Fruit fly (Drosophila melanogaster) whole organism, prepupa: ENCODE data around the gene p53.

Experiments
- CG10631 ChIP-seq: fragments of 200-800 bp; sonication (Bioruptor generic); optimal IDR thresholded peaks from 2 replicates; lab custom pipeline; 2016; ENCODE audit warnings: missing biosample characterization, missing genetic modification characterization
- CG10669 ChIP-seq: fragments of 200-800 bp; sonication (Bioruptor generic); optimal IDR thresholded peaks from 3 replicates; lab custom pipeline; 2018; ENCODE audit warnings: missing biosample characterization, mild to moderate bottlenecking, missing genetic modification characterization, moderate library complexity
- CG11762 ChIP-seq: fragments of 200-800 bp; sonication (Bioruptor generic); optimal IDR thresholded peaks from 3 replicates; lab custom pipeline; 2016; ENCODE audit warnings: missing biosample characterization, missing genetic modification characterization; ENCODE audit not compliant: insufficient read depth
- CG15336 ChIP-seq: fragments of 200-800 bp; sonication (Bioruptor generic); IDR thresholded peaks from 2 replicates; pipeline ENCODE4 v1.3.6; 2022; ENCODE audit warnings: missing biosample characterization, missing genetic modification characterization
- CG1621 ChIP-seq: fragments of 200-800 bp; sonication (Bioruptor generic); optimal IDR thresholded peaks from 3 replicates; lab custom pipeline; 2018; ENCODE audit warnings: missing biosample characterization, mild to moderate bottlenecking, missing genetic modification characterization
- CG16779 ChIP-seq: fragments of 200-800 bp; sonication (Bioruptor generic); optimal IDR thresholded peaks from 3 replicates; lab custom pipeline; 2017; ENCODE audit warnings: missing biosample characterization, mild to moderate bottlenecking, missing genetic modification characterization
- CG31627 ChIP-seq: fragments of 200-800 bp; sonication (Bioruptor generic); optimal IDR thresholded peaks from 3 replicates; lab custom pipeline; 2016; ENCODE audit warnings: missing biosample characterization, missing genetic modification characterization
- CG32006 ChIP-seq: fragments of 200-800 bp; sonication (Bioruptor generic); optimal IDR thresholded peaks from 3 replicates; lab custom pipeline; 2017; ENCODE audit warnings: missing biosample characterization, mild to moderate bottlenecking, missing genetic modification characterization
- CG34406 ChIP-seq: fragments of 200-800 bp; sonication (Bioruptor generic); optimal IDR thresholded peaks from 3 replicates; lab custom pipeline; 2016; ENCODE audit warnings: missing biosample characterization, missing genetic modification characterization
- CG3919 ChIP-seq: fragments of 200-800 bp; sonication (Bioruptor generic); optimal IDR thresholded peaks from 3 replicates; lab custom pipeline; 2016; ENCODE audit warnings: missing biosample characterization, missing genetic modification characterization
- CG4318 ChIP-seq: fragments of 200-800 bp; sonication (Bioruptor generic); optimal IDR thresholded peaks from 3 replicates; lab custom pipeline; 2017; ENCODE audit warnings: missing biosample characterization, mild to moderate bottlenecking, missing genetic modification characterization
- CG6163 ChIP-seq: fragments of 200-800 bp; sonication (Bioruptor generic); IDR thresholded peaks from 3 replicates; pipeline ENCODE4 v1.3.6; 2022; ENCODE audit warnings: missing biosample characterization, missing genetic modification characterization
- CG6276 ChIP-seq: fragments of 200-800 bp; sonication (Bioruptor generic); optimal IDR thresholded peaks from 2 replicates; lab custom pipeline; 2017; ENCODE audit warnings: missing biosample characterization, mild to moderate bottlenecking, missing genetic modification characterization
- CG6808 ChIP-seq: fragments of 200-800 bp; sonication (Bioruptor generic); optimal IDR thresholded peaks from 3 replicates; lab custom pipeline; 2017; ENCODE audit warnings: missing biosample characterization, missing genetic modification characterization, mild to moderate bottlenecking, moderate library complexity, missing genetic modification reagents
- CG6854 ChIP-seq: fragments of 200-800 bp; sonication (Bioruptor generic); optimal IDR thresholded peaks from 2 replicates; lab custom pipeline; 2017; ENCODE audit warnings: missing biosample characterization, mild to moderate bottlenecking, missing genetic modification characterization
- CG7368 ChIP-seq: fragments of 200-800 bp; sonication (Bioruptor generic); optimal IDR thresholded peaks from 3 replicates; lab custom pipeline; 2016; ENCODE audit warnings: missing biosample characterization, missing genetic modification characterization
- CG8119 ChIP-seq: fragments of 200-800 bp; sonication (Bioruptor generic); IDR thresholded peaks from 3 replicates; pipeline ENCODE4 v1.3.6; 2022; ENCODE audit warnings: missing biosample characterization, missing genetic modification characterization
- CG8319 ChIP-seq: fragments of 200-800 bp; sonication (Bioruptor generic); optimal IDR thresholded peaks from 3 replicates; lab custom pipeline; 2016; ENCODE audit warnings: missing biosample characterization, missing genetic modification characterization
- CG8632 ChIP-seq: fragments of 200-800 bp; sonication (Bioruptor generic); optimal IDR thresholded peaks from 3 replicates; lab custom pipeline; 2016; ENCODE audit warnings: missing biosample characterization, missing genetic modification characterization
- CG9139 ChIP-seq: fragments of 200-800 bp; sonication (Bioruptor generic); optimal IDR thresholded peaks from 3 replicates; lab custom pipeline; 2017; ENCODE audit warnings: missing biosample characterization, mild to moderate bottlenecking, missing genetic modification characterization
- Eip78C ChIP-seq: fragments of 200-800 bp; sonication (Bioruptor generic); peaks from one replicate; lab custom pipeline; 2016; ENCODE audit warnings: missing biosample characterization, missing genetic modification characterization
- Eip93F ChIP-seq: fragments of 200-800 bp; sonication (Bioruptor generic); optimal IDR thresholded peaks from 2 replicates; lab custom pipeline; 2016; ENCODE audit warnings: missing biosample characterization, mild to moderate bottlenecking, missing genetic modification characterization
- Ets96B ChIP-seq: fragments of 200-800 bp; optimal IDR thresholded peaks from 2 replicates; lab custom pipeline; 2019; ENCODE audit warnings: missing biosample characterization, mild to moderate bottlenecking, missing genetic modification characterization, moderate library complexity
- Hr4 ChIP-seq: fragments of 200-800 bp; sonication (Bioruptor generic); optimal IDR thresholded peaks from 3 replicates; lab custom pipeline; 2016; ENCODE audit warnings: missing biosample characterization, missing genetic modification characterization
- Lpt ChIP-seq: fragments of 200-800 bp; sonication (Bioruptor generic); optimal IDR thresholded peaks from 3 replicates; lab custom pipeline; 2016; ENCODE audit warnings: missing biosample characterization, missing genetic modification characterization
- Met ChIP-seq: fragments of 200-800 bp; sonication (Bioruptor generic); optimal IDR thresholded peaks from 3 replicates; lab custom pipeline; 2016; ENCODE audit warnings: missing biosample characterization, missing genetic modification characterization
- OdsH ChIP-seq: fragments of 200-800 bp; sonication (Bioruptor generic); optimal IDR thresholded peaks from 3 replicates; lab custom pipeline; 2016; ENCODE audit warnings: missing biosample characterization, missing genetic modification characterization
- Smox ChIP-seq: fragments of 200-800 bp; sonication (Bioruptor generic); optimal IDR thresholded peaks from 3 replicates; lab custom pipeline; 2016; ENCODE audit warnings: missing biosample characterization, missing genetic modification characterization
- Sox14 ChIP-seq: fragments of 200-800 bp; sonication (Bioruptor generic); optimal IDR thresholded peaks from 3 replicates; lab custom pipeline; 2016; ENCODE audit warnings: missing biosample characterization, missing genetic modification characterization
- Sox15 ChIP-seq: fragments of 200-800 bp; sonication (Bioruptor generic); optimal IDR thresholded peaks from 3 replicates; lab custom pipeline; 2016; ENCODE audit warnings: missing biosample characterization, missing genetic modification characterization
- achi ChIP-seq: fragments of 200-800 bp; sonication (Bioruptor generic); optimal IDR thresholded peaks from 3 replicates; lab custom pipeline; 2016; ENCODE audit warnings: missing biosample characterization, missing genetic modification characterization
- dac ChIP-seq: fragments of 200-800 bp; sonication (Bioruptor generic); optimal IDR thresholded peaks from 2 replicates; lab custom pipeline; 2017; ENCODE audit warnings: missing biosample characterization, mild to moderate bottlenecking, missing genetic modification characterization
- dsx ChIP-seq: fragments of 200-800 bp; optimal IDR thresholded peaks from 3 replicates; lab custom pipeline; 2019; ENCODE audit warnings: missing biosample characterization, mild to moderate bottlenecking, missing genetic modification characterization, moderate library complexity; ENCODE audit not compliant: poor library complexity, severe bottlenecking
- eg ChIP-seq: fragments of 200-800 bp; sonication (Bioruptor generic); IDR thresholded peaks from 3 replicates; pipeline ENCODE4 v1.3.6; 2022; ENCODE audit warnings: missing biosample characterization, missing genetic modification characterization
- esn ChIP-seq: fragments of 200-800 bp; sonication (Bioruptor generic); optimal IDR thresholded peaks from 2 replicates; lab custom pipeline; 2016; ENCODE audit warnings: missing biosample characterization, mild to moderate bottlenecking, missing genetic modification characterization, moderate library complexity
- fd59A ChIP-seq: fragments of 200-800 bp; sonication (Bioruptor generic); optimal IDR thresholded peaks from 2 replicates; lab custom pipeline; 2017; ENCODE audit warnings: missing biosample characterization, mild to moderate bottlenecking, missing genetic modification characterization, missing genetic modification reagents
- net ChIP-seq: fragments of 200-800 bp; sonication (Bioruptor generic); optimal IDR thresholded peaks from 3 replicates; lab custom pipeline; 2016; ENCODE audit warnings: missing biosample characterization, missing genetic modification characterization
- spab ChIP-seq: fragments of 200-800 bp; sonication (Bioruptor generic); optimal IDR thresholded peaks from 2 replicates; lab custom pipeline; 2017; ENCODE audit warnings: missing biosample characterization, mild to moderate bottlenecking, missing genetic modification characterization, missing genetic modification reagents
- ss ChIP-seq, 2 experiments: fragments of 200-800 bp; sonication (Bioruptor generic); optimal IDR thresholded peaks; 2 replicates in 1 of 2; 3 replicates in 1 of 2; lab custom pipeline; 2017 to 2018; ENCODE audit warnings: mild to moderate bottlenecking in 2 of 2, missing biosample characterization in 2 of 2, missing genetic modification characterization in 2 of 2, moderate library complexity in 1 of 2
- svp ChIP-seq: fragments of 200-800 bp; sonication (Bioruptor generic); peaks from one replicate; lab custom pipeline; 2016; ENCODE audit warnings: missing biosample characterization, missing genetic modification characterization
- vri ChIP-seq: fragments of 200-800 bp; sonication (Bioruptor generic); optimal IDR thresholded peaks from 3 replicates; lab custom pipeline; 2016; ENCODE audit warnings: missing biosample characterization, mild to moderate bottlenecking, missing genetic modification characterization

Gene p53

dm6 chr3R:23088252-23088651 lies 34.4 kb upstream of the p53 start:
- TF ChIP-seq net (GFP tag; lab: Kevin White, UChicago) (no peak), Lpt (no peak), Sox14 (no peak), esn (GFP tag; lab: Kevin White, UChicago) (no peak), CG7368 (GFP tag; lab: Kevin White, UChicago) (no peak), CG16779 (tag; lab: Kevin White, UChicago) (no peak), CG10631 (no peak), CG6276 (GFP tag; lab: Kevin White, UChicago) (no peak), CG10669 (no peak), CG31627 (GFP tag; lab: Kevin White, UChicago) (no peak), CG6163 (no peak), CG8632 (no peak)
- TF ChIP-seq, all 60 proteins: peak for 0

dm6 chr3R:23081265-23081664 lies 27.4 kb upstream of the p53 start:
- TF ChIP-seq CG8319 (GFP tag; lab: Kevin White, UChicago): no peak
- peak; percentile 45 for TF ChIP-seq svp (GFP tag; lab: Kevin White, UChicago)

- no peak for TF ChIP-seq esn (GFP tag; lab: Kevin White, UChicago)
- no peak for TF ChIP-seq CG3919
- TF ChIP-seq dsx (GFP tag; lab: Kevin White, UChicago): no peak
- TF ChIP-seq Met (GFP tag; lab: Kevin White, UChicago): no peak
- no peak for TF ChIP-seq spab (GFP tag; lab: Kevin White, UChicago)
- TF ChIP-seq CG31627 (GFP tag; lab: Kevin White, UChicago): no peak
- no peak for TF ChIP-seq Sox14
- TF ChIP-seq CG10669: no peak
- no peak for TF ChIP-seq CG6854 (GFP tag; lab: Kevin White, UChicago)
- TF ChIP-seq Eip78C (GFP tag; lab: Kevin White, UChicago): no peak
Observed at dm6 chr3R:23074480-23074879, 20.6 kb upstream of the p53 start.

dm6 chr3R:23067209-23067826 lies 13.4 kb upstream of the p53 start, which contains the start of gene CG17111:
CG17111 (minus strand) TSS chr3R:23067259.
- no peak for TF ChIP-seq CG10669
- TF ChIP-seq esn (GFP tag; lab: Kevin White, UChicago): no peak
- TF ChIP-seq dac (GFP tag; lab: Kevin White, UChicago): no peak
- no peak for TF ChIP-seq Eip78C (GFP tag; lab: Kevin White, UChicago)
- no peak for TF ChIP-seq Sox15 (GFP tag; lab: Kevin White, UChicago)
- TF ChIP-seq Eip93F (GFP tag; lab: Kevin White, UChicago): no peak
- TF ChIP-seq ss (GFP tag; optimal IDR thresholded peaks at IDR 0.05; lab: Kevin White, UChicago): no peak
- TF ChIP-seq CG4318 (GFP tag; lab: Kevin White, UChicago): no peak
- TF ChIP-seq svp (GFP tag; lab: Kevin White, UChicago): peak; percentile 46
- TF ChIP-seq vri (GFP tag; lab: Kevin White, UChicago): no peak
- TF ChIP-seq fd59A (GFP tag; lab: Kevin White, UChicago): no peak
- no peak for TF ChIP-seq Ets96B (tag; lab: Kevin White, UChicago)
- TF ChIP-seq achi (GFP tag; lab: Kevin White, UChicago): peak; percentile 13
- TF ChIP-seq Met (GFP tag; lab: Kevin White, UChicago): peak; percentile 13
- no peak for TF ChIP-seq CG6163
- no peak for TF ChIP-seq CG6808 (GFP tag; lab: Kevin White, UChicago)
- TF ChIP-seq CG11762 (GFP tag; lab: Kevin White, UChicago): no peak
- TF ChIP-seq net (GFP tag; lab: Kevin White, UChicago): no peak
- no peak for TF ChIP-seq CG15336 (GFP tag; lab: Robert Waterston, UW)
- no peak for TF ChIP-seq CG8119 (GFP tag; lab: Robert Waterston, UW)
- peak; percentile 25 for TF ChIP-seq Hr4 (GFP tag; lab: Kevin White, UChicago)
- TF ChIP-seq CG10631: peak; percentile 7
- TF ChIP-seq Lpt: no peak
- peak; percentile 20 for TF ChIP-seq OdsH (GFP tag; lab: Kevin White, UChicago)
- no peak for TF ChIP-seq CG31627 (GFP tag; lab: Kevin White, UChicago)
- no peak for TF ChIP-seq CG1621
- TF ChIP-seq CG34406: no peak
- TF ChIP-seq eg (GFP tag; lab: Robert Waterston, UW): no peak
- no peak for TF ChIP-seq CG8632
- no peak for TF ChIP-seq CG7368 (GFP tag; lab: Kevin White, UChicago)
- TF ChIP-seq CG9139 (GFP tag; lab: Kevin White, UChicago): no peak
- no peak for TF ChIP-seq CG3919
- peak; percentile 4 for TF ChIP-seq Smox (GFP tag; lab: Kevin White, UChicago)
- TF ChIP-seq CG32006 (GFP tag; lab: Kevin White, UChicago): peak; percentile 49
